Worm (Caenorhabditis elegans) whole organism, young adult: ENCODE results near the gene tim-1.

Experiments used
- nfya-1 ChIP-seq: sonication (generic microtip); optimal IDR thresholded peaks from 2 replicates; lab custom pipeline; 2017; ENCODE audit warnings: antibody characterized with exemption, missing compliant biosample characterization, missing genetic modification characterization, borderline replicate concordance; ENCODE audit not compliant: insufficient read depth
- unc-62 ChIP-seq: fragments of 150-350 bp; optimal IDR thresholded peaks from 2 replicates; lab custom pipeline; 2014; ENCODE audit warnings: missing biosample characterization, missing genetic modification reagents, missing genetic modification characterization

DNA sequence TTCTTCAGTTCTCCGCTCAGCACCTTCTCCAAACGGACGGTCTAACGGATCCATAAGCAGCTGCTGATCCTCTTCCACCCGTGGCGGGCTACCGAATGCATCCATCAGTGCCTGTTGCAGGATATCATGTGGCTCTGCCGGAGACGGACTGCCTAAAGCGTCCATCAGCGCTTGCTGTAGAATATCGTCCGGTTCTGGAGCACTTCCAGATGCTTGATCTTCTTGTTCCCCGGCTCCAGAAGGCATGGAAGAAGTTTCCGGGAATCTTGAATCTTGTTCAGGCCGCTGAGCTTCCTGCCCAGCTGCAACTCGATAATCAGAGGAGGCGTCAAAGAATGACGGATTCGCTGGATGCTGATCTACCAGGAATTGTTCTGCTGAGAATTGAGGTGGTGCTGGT, 44.7 kb downstream of the tim-1 start:
- no peak for TF ChIP-seq nfya-1 (tag; lab: Kevin White, UChicago)
- no peak for TF ChIP-seq unc-62 (GFP tag; lab: Kevin White, UChicago)
